Worm (Caenorhabditis elegans) whole organism, young adult: ENCODE data around the gene acs-7.

Source experiments
- B0035.1 ChIP-seq: sonication (generic microtip); optimal IDR thresholded peaks from 2 replicates; lab custom pipeline; 2016; ENCODE audit warnings: missing genetic modification characterization, mild to moderate bottlenecking, missing compliant biosample characterization, missing genotype, missing genetic modification reagents
- B0261.1 ChIP-seq: sonication (generic microtip); optimal IDR thresholded peaks from 2 replicates; lab custom pipeline; 2016; ENCODE audit warnings: mild to moderate bottlenecking, missing genetic modification characterization, moderate library complexity, missing compliant biosample characterization
- B0336.3 ChIP-seq: fragments of 200-800 bp; sonication (Bioruptor generic); IDR thresholded peaks from 2 replicates; pipeline ENCODE4 v1.3.6; 2022; ENCODE audit warnings: missing genetic modification characterization, missing compliant biosample characterization
- F33H1.4 ChIP-seq: fragments of 200-800 bp; sonication (Bioruptor generic); IDR thresholded peaks from 2 replicates; pipeline ENCODE4 v1.3.6; 2022; ENCODE audit warnings: missing genetic modification reagents, missing genetic modification characterization, missing compliant biosample characterization
- F49E8.2 ChIP-seq: sonication (generic microtip); optimal IDR thresholded peaks from 3 replicates; lab custom pipeline; 2017; ENCODE audit warnings: missing genetic modification characterization, mild to moderate bottlenecking, missing compliant biosample characterization, antibody characterized with exemption, moderate library complexity; ENCODE audit not compliant: insufficient read depth
- F57A8.1 ChIP-seq: fragments of 200-800 bp; sonication (Bioruptor generic); optimal IDR thresholded peaks from 2 replicates; lab custom pipeline; 2018; ENCODE audit warnings: mild to moderate bottlenecking, missing genetic modification characterization, moderate library complexity, missing compliant biosample characterization
- T07F8.4 ChIP-seq: sonication (generic microtip); optimal IDR thresholded peaks from 2 replicates; lab custom pipeline; 2016; ENCODE audit warnings: mild to moderate bottlenecking, missing genetic modification characterization, moderate library complexity, missing compliant biosample characterization
- T26A5.8 ChIP-seq: sonication (generic microtip); optimal IDR thresholded peaks from 2 replicates; lab custom pipeline; 2016; ENCODE audit warnings: missing genetic modification characterization, missing compliant biosample characterization
- Y53G8AR.9 ChIP-seq: fragments of 200-800 bp; sonication (Bioruptor generic); conservative IDR thresholded peaks from 2 replicates; pipeline ENCODE4 v1.3.6; 2022; ENCODE audit warnings: missing genetic modification reagents, missing genetic modification characterization, missing compliant biosample characterization
- aptf-3 ChIP-seq: fragments of 200-800 bp; sonication (Bioruptor generic); IDR thresholded peaks from 2 replicates; pipeline ENCODE4 v1.3.6; 2022; ENCODE audit warnings: missing genetic modification characterization, missing compliant biosample characterization
- athp-1 ChIP-seq: sonication (generic microtip); optimal IDR thresholded peaks from 2 replicates; lab custom pipeline; 2017; ENCODE audit warnings: mild to moderate bottlenecking, missing genetic modification characterization, missing compliant biosample characterization
- ccch-3 ChIP-seq: fragments of 200-800 bp; sonication (Bioruptor generic); optimal IDR thresholded peaks from 2 replicates; lab custom pipeline; 2018; ENCODE audit warnings: mild to moderate bottlenecking, missing genetic modification characterization, missing compliant biosample characterization
- cebp-2 ChIP-seq: fragments of 200-800 bp; sonication (Bioruptor generic); IDR thresholded peaks from 2 replicates; pipeline ENCODE4 v1.3.6; 2022; ENCODE audit warnings: missing genetic modification characterization, missing compliant biosample characterization
- ceh-40 ChIP-seq: fragments of 200-800 bp; sonication (Bioruptor generic); IDR thresholded peaks from 2 replicates; pipeline ENCODE4 v1.3.6; 2022; ENCODE audit warnings: missing genetic modification characterization, missing compliant biosample characterization
- ets-4 ChIP-seq: fragments of 200-800 bp; sonication (Bioruptor generic); optimal IDR thresholded peaks from 2 replicates; lab custom pipeline; 2018; ENCODE audit warnings: mild to moderate bottlenecking, missing genetic modification characterization, missing compliant biosample characterization
- him-1 ChIP-seq: sonication (generic microtip); optimal IDR thresholded peaks from 2 replicates; lab custom pipeline; 2016; ENCODE audit warnings: missing genotype, missing genetic modification reagents, missing genetic modification characterization, missing compliant biosample characterization
- hrde-1 ChIP-seq: sonication (generic microtip); optimal IDR thresholded peaks from 2 replicates; lab custom pipeline; 2016; ENCODE audit warnings: missing genetic modification characterization, mild to moderate bottlenecking, missing compliant biosample characterization, moderate library complexity, missing genotype, missing genetic modification reagents, borderline replicate concordance
- let-526 ChIP-seq: fragments of 200-800 bp; sonication (Bioruptor generic); IDR thresholded peaks from 2 replicates; pipeline ENCODE4 v1.3.6; 2022; ENCODE audit warnings: missing genetic modification reagents, missing genetic modification characterization, missing compliant biosample characterization
- let-607 ChIP-seq, 2 experiments: fragments of 200-800 bp in 1 of 2; sonication (Bioruptor generic) in 1 of 2; sonication (generic microtip) in 1 of 2; optimal IDR thresholded peaks; 2 replicates each; lab custom pipeline; 2016 to 2018; ENCODE audit warnings: mild to moderate bottlenecking in 2 of 2, missing compliant biosample characterization in 2 of 2, missing genetic modification characterization in 2 of 2, moderate library complexity in 2 of 2, missing genotype in 1 of 2
- lin-35 ChIP-seq, 3 experiments: fragments of 150-350 bp in 2 of 3; sonication (generic microtip) in 1 of 3; optimal IDR thresholded peaks; 2 replicates each; lab custom pipeline; 2014 to 2018; ENCODE audit warnings: missing biosample characterization in 3 of 3, missing genetic modification characterization in 3 of 3, missing genetic modification reagents in 3 of 3
- mes-4 ChIP-seq: sonication (generic microtip); optimal IDR thresholded peaks from 2 replicates; lab custom pipeline; 2016; ENCODE audit warnings: missing genotype, missing genetic modification characterization, missing compliant biosample characterization
- nfya-1 ChIP-seq: sonication (generic microtip); optimal IDR thresholded peaks from 2 replicates; lab custom pipeline; 2017; ENCODE audit warnings: antibody characterized with exemption, missing compliant biosample characterization, missing genetic modification characterization, borderline replicate concordance; ENCODE audit not compliant: insufficient read depth
- nfyb-1 ChIP-seq: fragments of 200-800 bp; sonication (Bioruptor generic); IDR thresholded peaks from 2 replicates; pipeline ENCODE4 v1.3.6; 2022; ENCODE audit warnings: missing genetic modification reagents, missing genetic modification characterization, missing compliant biosample characterization
- nhr-80 ChIP-seq: sonication (generic microtip); optimal IDR thresholded peaks from 2 replicates; lab custom pipeline; 2016; ENCODE audit warnings: missing genetic modification characterization, missing compliant biosample characterization
- sdz-38 ChIP-seq: sonication (generic microtip); optimal IDR thresholded peaks from 2 replicates; lab custom pipeline; 2016; ENCODE audit warnings: missing genotype, missing genetic modification characterization, missing compliant biosample characterization
- sea-2 ChIP-seq: fragments of 200-800 bp; sonication (Bioruptor generic); IDR thresholded peaks from 2 replicates; pipeline ENCODE4 v1.3.6; 2022; ENCODE audit warnings: missing genetic modification characterization, missing compliant biosample characterization
- tbp1 ChIP-seq: fragments of 200-800 bp; sonication (Bioruptor generic); optimal IDR thresholded peaks from 2 replicates; lab custom pipeline; 2018; ENCODE audit warnings: mild to moderate bottlenecking, missing genetic modification characterization, missing compliant biosample characterization
- unc-130 ChIP-seq: sonication (generic microtip); optimal IDR thresholded peaks from 2 replicates; lab custom pipeline; 2016; ENCODE audit warnings: missing genetic modification reagents, missing genetic modification characterization, missing compliant biosample characterization
- unc-62 ChIP-seq: fragments of 150-350 bp; optimal IDR thresholded peaks from 2 replicates; lab custom pipeline; 2014; ENCODE audit warnings: missing biosample characterization, missing genetic modification reagents, missing genetic modification characterization
- xnd-1 ChIP-seq: sonication (generic microtip); optimal IDR thresholded peaks from 2 replicates; lab custom pipeline; 2016; ENCODE audit warnings: missing genotype, missing genetic modification reagents, missing genetic modification characterization, missing compliant biosample characterization
- zfh-2 ChIP-seq: fragments of 200-800 bp; sonication (Bioruptor generic); conservative IDR thresholded peaks from 2 replicates; pipeline ENCODE4 v1.3.6; 2022; ENCODE audit warnings: missing genetic modification reagents, missing genetic modification characterization, missing compliant biosample characterization
- ztf-25 ChIP-seq: fragments of 200-800 bp; sonication (Bioruptor generic); IDR thresholded peaks from 2 replicates; pipeline ENCODE4 v1.3.6; 2022; ENCODE audit warnings: missing genetic modification reagents, missing genetic modification characterization, missing compliant biosample characterization
- ztf-26 ChIP-seq: sonication (generic microtip); optimal IDR thresholded peaks from 2 replicates; lab custom pipeline; 2017; ENCODE audit warnings: missing genetic modification characterization, missing compliant biosample characterization
- ztf-28 ChIP-seq: fragments of 200-800 bp; sonication (Bioruptor generic); IDR thresholded peaks from 2 replicates; pipeline ENCODE4 v1.3.6; 2022; ENCODE audit warnings: missing genetic modification reagents, missing genetic modification characterization, missing compliant biosample characterization
- ztf-6 ChIP-seq: fragments of 200-800 bp; sonication (Bioruptor generic); IDR thresholded peaks from 2 replicates; pipeline ENCODE4 v1.3.6; 2022; ENCODE audit warnings: missing genetic modification reagents, missing genetic modification characterization, missing compliant biosample characterization

Gene acs-7

DNA sequence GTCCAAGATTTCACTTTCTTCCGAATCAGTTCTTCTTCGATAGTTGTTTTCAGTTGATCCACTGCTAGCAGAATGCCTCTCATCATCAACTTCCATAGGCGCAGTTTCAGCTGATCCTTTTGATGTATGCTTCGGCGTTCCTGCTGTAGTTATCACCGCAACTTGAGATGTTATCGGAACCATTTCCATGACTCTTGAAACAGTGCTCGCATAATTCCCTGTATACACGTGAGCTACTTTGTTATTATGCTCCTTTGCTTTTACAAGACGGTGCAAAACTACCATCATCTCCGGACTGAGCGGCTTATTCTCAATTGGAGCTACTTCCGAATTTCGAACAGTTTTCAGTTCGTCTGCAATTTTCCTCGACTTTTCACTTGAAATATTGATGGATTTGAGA lies 14.7 kb upstream of the acs-7 start:
- no peak for TF ChIP-seq F57A8.1 (GFP tag; lab: Kevin White, UChicago)
- TF ChIP-seq athp-1 (tag; lab: Kevin White, UChicago), result no peak
- TF ChIP-seq T26A5.8 (tag; lab: Kevin White, UChicago), result no peak
- no peak for TF ChIP-seq lin-35 (GFP tag; optimal IDR thresholded peaks at IDR 0.05; lab: Kevin White, UChicago)
- TF ChIP-seq ztf-28, result no peak
- TF ChIP-seq hrde-1 (tag; lab: Kevin White, UChicago), result no peak
- no peak for TF ChIP-seq let-526
- no peak for TF ChIP-seq ets-4 (GFP tag; lab: Kevin White, UChicago)
- TF ChIP-seq sdz-38 (tag; lab: Kevin White, UChicago), result no peak
- no peak for TF ChIP-seq aptf-3
- no peak for TF ChIP-seq mes-4 (tag; lab: Kevin White, UChicago)
- no peak for TF ChIP-seq B0261.1 (tag; lab: Kevin White, UChicago)
- TF ChIP-seq, all 124 proteins: peak for 0

DNA sequence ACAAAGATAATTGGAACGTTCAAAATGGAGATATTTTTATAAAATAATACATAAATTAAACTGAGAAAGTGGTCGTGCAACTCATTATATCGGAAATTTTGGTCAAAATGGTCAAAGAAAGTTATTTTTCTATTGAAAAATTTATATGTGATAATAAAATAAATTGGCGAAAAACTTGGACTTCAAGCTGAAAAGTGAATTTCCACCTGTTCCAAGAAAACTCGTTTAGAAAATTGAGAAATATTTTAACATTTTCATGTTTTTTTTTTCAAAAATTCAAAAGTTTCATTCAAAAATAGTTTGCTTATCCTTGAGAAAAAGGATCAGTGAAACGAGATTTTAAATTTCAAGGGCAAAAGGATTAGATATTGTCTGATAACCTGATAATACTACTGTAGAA lies 12.8 kb upstream of the acs-7 start:
- 0 out of 2 replicates have a peak, but pooled peaks have one; percentile 36 for TF ChIP-seq Y53G8AR.9
- no peak for TF ChIP-seq F57A8.1 (GFP tag; lab: Kevin White, UChicago)

DNA sequence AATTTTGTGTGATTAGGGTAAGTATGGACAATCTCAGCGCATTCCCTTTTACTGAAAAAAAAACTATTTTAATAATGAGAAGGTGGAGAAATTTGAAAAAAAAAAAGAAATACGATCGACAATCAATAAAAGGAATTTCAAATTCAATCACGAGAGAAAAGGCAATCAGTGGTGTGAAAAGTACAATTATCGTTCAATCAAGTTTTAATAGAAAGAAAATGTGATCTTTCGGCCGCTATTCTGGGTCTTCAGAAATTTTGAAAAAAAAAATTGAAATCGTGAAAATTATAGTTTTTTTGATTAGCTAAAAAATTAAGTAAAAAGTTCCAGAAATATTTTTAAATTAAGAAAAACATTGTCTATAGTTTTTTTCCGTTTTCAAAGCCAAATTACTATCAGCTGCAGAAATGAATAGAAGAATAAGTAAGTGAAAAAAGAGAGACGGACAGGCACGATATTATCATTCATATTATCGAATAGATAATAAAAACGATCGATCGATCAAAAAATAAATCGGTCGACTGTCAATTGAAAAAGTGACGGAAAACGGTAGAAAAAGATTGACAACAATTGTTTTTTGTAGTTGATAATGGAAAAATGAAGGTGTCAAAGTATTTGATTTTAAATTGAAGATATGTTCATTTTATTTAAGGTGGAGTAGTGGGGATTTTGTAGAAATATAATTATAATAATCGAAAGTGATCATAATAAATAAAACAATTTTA lies 11.6 kb upstream of the acs-7 start, which contains the start of gene gldi-3:
gldi-3 (minus strand) TSS at position 51 of the 725 bp plus-strand sequence.
- TF ChIP-seq ceh-40 (no peak), nfya-1 (no peak), xnd-1 (tag; lab: Kevin White, UChicago) (no peak), nfyb-1 (GFP tag; lab: Robert Waterston, UW) (0 out of 2 replicates have a peak, but pooled peaks have one; percentile 20), ccch-3 (GFP tag; lab: Kevin White, UChicago) (no peak), let-607 (tag; optimal IDR thresholded peaks at IDR 0.05; lab: Kevin White, UChicago) (peak in 1 of 2 experiments; percentile 51), mes-4 (tag; lab: Kevin White, UChicago) (no peak), ztf-28 (no peak), ztf-6 (GFP tag; lab: Robert Waterston, UW) (no peak), F33H1.4 (GFP tag; lab: Robert Waterston, UW) (no peak), tbp1 (no peak), sea-2 (GFP tag; lab: Robert Waterston, UW) (no peak), him-1 (tag; lab: Kevin White, UChicago) (no peak), ztf-25 (GFP tag; lab: Robert Waterston, UW) (no peak), zfh-2 (GFP tag; lab: Robert Waterston, UW) (no peak), T07F8.4 (no peak), B0035.1 (tag; lab: Kevin White, UChicago) (no peak), F57A8.1 (GFP tag; lab: Kevin White, UChicago) (no peak), cebp-2 (GFP tag; lab: Robert Waterston, UW) (no peak), F49E8.2 (tag; lab: Kevin White, UChicago) (no peak), nhr-80 (tag; lab: Kevin White, UChicago) (peak; percentile 61), unc-62 (GFP tag; lab: Kevin White, UChicago) (peak; percentile 49), hrde-1 (tag; lab: Kevin White, UChicago) (no peak), B0336.3 (GFP tag; lab: Robert Waterston, UW) (no peak), unc-130 (GFP tag; lab: Kevin White, UChicago) (no peak), ztf-26 (tag; lab: Kevin White, UChicago) (no peak)
- TF ChIP-seq, all 124 proteins: peak for 4
